Worm (Caenorhabditis elegans) whole organism, early embryonic: Measurements from ENCODE around the gene ZC449.7.

ENCODE experiments used
- B0310.2 ChIP-seq: sonication (generic microtip); optimal IDR thresholded peaks from 2 replicates; lab custom pipeline; 2016; ENCODE audit warnings: mild to moderate bottlenecking, missing genetic modification characterization, missing compliant biosample characterization
- F13C5.2 ChIP-seq: sonication (generic microtip); optimal IDR thresholded peaks from 2 replicates; lab custom pipeline; 2017; ENCODE audit warnings: mild to moderate bottlenecking, missing genetic modification characterization, inconsistent platforms, missing compliant biosample characterization
- aly-1 ChIP-seq: sonication (generic microtip); optimal IDR thresholded peaks from 2 replicates; lab custom pipeline; 2016; ENCODE audit warnings: missing genetic modification characterization, missing compliant biosample characterization
- ama-1 ChIP-seq: fragments of 150-350 bp; optimal IDR thresholded peaks from 2 replicates; lab custom pipeline; 2014
- ceh-13 ChIP-seq: fragments of 200-800 bp; sonication (Bioruptor generic); optimal IDR thresholded peaks from 2 replicates; lab custom pipeline; 2018; ENCODE audit warnings: mild to moderate bottlenecking, missing genetic modification characterization, missing compliant biosample characterization
- ceh-36 ChIP-seq: sonication (generic microtip); optimal IDR thresholded peaks from 2 replicates; lab custom pipeline; 2016; ENCODE audit warnings: missing genetic modification characterization, inconsistent platforms, missing compliant biosample characterization
- ets-7 ChIP-seq: sonication (generic microtip); optimal IDR thresholded peaks from 2 replicates; lab custom pipeline; 2016; ENCODE audit warnings: missing genotype, missing genetic modification characterization, missing compliant biosample characterization
- flt-1 ChIP-seq: fragments of 200-800 bp; sonication (Bioruptor generic); IDR thresholded peaks from 2 replicates; pipeline ENCODE4 v1.3.6; 2022; ENCODE audit warnings: missing genetic modification characterization, missing compliant biosample characterization
- hmbx-1 ChIP-seq: sonication (generic microtip); optimal IDR thresholded peaks from 2 replicates; lab custom pipeline; 2016; ENCODE audit warnings: mild to moderate bottlenecking, missing genetic modification characterization, missing compliant biosample characterization
- hmg-4 ChIP-seq: fragments of 200-800 bp; sonication (Bioruptor generic); optimal IDR thresholded peaks from 2 replicates; lab custom pipeline; 2018; ENCODE audit warnings: mild to moderate bottlenecking, missing genetic modification characterization, missing compliant biosample characterization
- hnd-1 ChIP-seq: sonication (generic microtip); optimal IDR thresholded peaks from 2 replicates; lab custom pipeline; 2016; ENCODE audit warnings: missing genetic modification characterization, missing compliant biosample characterization
- pes-1 ChIP-seq: fragments of 200-800 bp; sonication (Bioruptor generic); IDR thresholded peaks from 2 replicates; pipeline ENCODE4 v1.3.6; 2022; ENCODE audit warnings: missing genetic modification reagents, missing genetic modification characterization, missing compliant biosample characterization
- scrt-1 ChIP-seq: fragments of 200-800 bp; sonication (Bioruptor generic); IDR thresholded peaks from 2 replicates; pipeline ENCODE4 v1.3.6; 2022; ENCODE audit warnings: missing genetic modification characterization, missing compliant biosample characterization
- sea-1 ChIP-seq: fragments of 200-800 bp; sonication (Bioruptor generic); conservative IDR thresholded peaks from 2 replicates; pipeline ENCODE4 v1.3.6; 2022; ENCODE audit warnings: missing genetic modification characterization, missing compliant biosample characterization
- tbx-11 ChIP-seq: fragments of 200-800 bp; sonication (Bioruptor generic); IDR thresholded peaks from 2 replicates; pipeline ENCODE4 v1.3.6; 2022; ENCODE audit warnings: missing genetic modification characterization, missing compliant biosample characterization
- tbx-37 ChIP-seq: fragments of 200-800 bp; sonication (Bioruptor generic); conservative IDR thresholded peaks from 2 replicates; pipeline ENCODE4 v1.3.6; 2022; ENCODE audit warnings: missing genetic modification reagents, missing genetic modification characterization, missing compliant biosample characterization
- tra-4 ChIP-seq: sonication (generic microtip); optimal IDR thresholded peaks from 2 replicates; lab custom pipeline; 2017; ENCODE audit warnings: missing genetic modification characterization, missing compliant biosample characterization

ZC449.7 gene

DNA sequence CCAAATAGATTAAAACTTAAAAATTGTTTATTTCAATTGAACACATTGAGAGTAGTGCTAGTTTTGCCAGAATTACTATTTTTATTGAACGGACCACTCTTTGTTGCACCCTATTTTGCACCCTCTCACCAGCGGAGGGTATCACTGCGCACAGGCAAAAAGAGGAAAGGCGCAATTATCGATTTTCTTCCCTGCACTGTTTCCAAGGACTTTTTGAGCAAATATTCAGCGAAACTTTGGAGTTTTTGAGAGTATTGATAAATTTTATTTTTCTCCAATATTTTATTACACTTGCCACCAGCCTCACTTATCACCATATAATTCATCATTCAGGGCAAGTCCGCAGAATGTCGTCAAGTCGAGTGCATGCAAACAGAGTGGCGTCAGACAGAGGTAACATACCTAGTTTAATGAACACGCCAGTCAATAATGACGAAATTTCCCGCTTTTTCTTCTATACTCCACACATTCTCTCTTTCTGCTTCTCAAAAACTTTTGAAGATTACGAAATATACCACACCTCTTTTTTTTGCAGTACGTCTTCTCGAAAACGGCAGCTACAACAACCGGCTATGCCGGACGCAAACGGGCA, 4.3 kb downstream of the ZC449.7 start:
- TF ChIP-seq scrt-1 (GFP tag; lab: Robert Waterston, UW) (no peak), tra-4 (tag; lab: Kevin White, UChicago) (no peak), hmg-4 (GFP tag; lab: Kevin White, UChicago) (no peak), B0310.2 (tag; lab: Kevin White, UChicago) (no peak), ets-7 (tag; lab: Kevin White, UChicago) (no peak), aly-1 (tag; lab: Kevin White, UChicago) (no peak), hmbx-1 (tag; lab: Kevin White, UChicago) (no peak), flt-1 (GFP tag; lab: Robert Waterston, UW) (no peak), tbx-11 (GFP tag; lab: Robert Waterston, UW) (no peak), tbx-37 (GFP tag; lab: Robert Waterston, UW) (no peak), hnd-1 (tag; lab: Kevin White, UChicago) (no peak), ama-1 (no peak), F13C5.2 (tag; lab: Kevin White, UChicago) (no peak), ceh-36 (tag; lab: Kevin White, UChicago) (no peak), pes-1 (GFP tag; lab: Robert Waterston, UW) (no peak), ceh-13 (no peak), sea-1 (GFP tag; lab: Robert Waterston, UW) (no peak)

DNA sequence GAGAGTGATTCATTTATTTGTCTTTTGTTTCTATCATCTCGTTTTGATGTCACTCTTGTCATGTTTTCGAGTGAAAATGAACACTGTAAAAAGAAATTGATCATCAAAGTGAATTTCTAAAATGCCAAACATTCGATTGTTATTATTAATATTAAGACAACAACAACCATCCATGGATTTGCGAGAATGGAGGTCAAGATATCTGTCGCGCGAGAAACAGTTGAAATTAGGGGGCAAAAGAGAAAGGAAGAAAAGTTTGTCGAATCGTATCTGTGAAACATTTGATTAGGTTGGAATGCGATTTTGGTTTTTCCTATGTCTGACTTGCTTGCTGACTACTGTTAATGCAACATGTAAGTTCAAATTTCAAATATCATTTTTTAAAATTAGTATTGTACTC, 7.1 kb downstream of the ZC449.7 start, which contains the start of gene ZC449.2:
Gene ZC449.2, plus strand, starts transcription at position 290 of the 400 bp plus-strand sequence.
- TF ChIP-seq ceh-13, result no peak
- no peak for TF ChIP-seq tra-4 (tag; lab: Kevin White, UChicago)
- no peak for TF ChIP-seq flt-1 (GFP tag; lab: Robert Waterston, UW)
- TF ChIP-seq scrt-1 (GFP tag; lab: Robert Waterston, UW), result no peak
- no peak for TF ChIP-seq pes-1 (GFP tag; lab: Robert Waterston, UW)
- TF ChIP-seq ama-1, result no peak

DNA sequence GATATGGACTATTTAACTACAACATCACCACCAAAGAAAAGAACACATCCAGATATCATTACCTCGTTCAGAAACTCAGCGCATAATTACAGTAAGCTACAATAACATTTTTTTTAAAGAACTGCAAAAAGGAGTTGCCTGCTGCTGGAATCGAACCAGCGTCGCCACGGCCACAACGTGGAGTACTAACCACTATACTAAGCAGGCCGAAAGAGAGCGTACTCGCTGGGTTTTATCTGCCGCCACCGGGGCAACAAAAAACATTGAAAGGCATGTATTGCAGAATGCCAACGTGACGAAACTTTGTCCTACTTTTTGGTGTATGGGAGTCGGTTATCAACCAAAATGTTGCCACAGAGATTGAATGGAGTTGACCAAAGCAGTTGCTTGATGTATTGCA, 8.8 kb downstream of the ZC449.7 start:
- TF ChIP-seq tbx-37 (GFP tag; lab: Robert Waterston, UW) (peak; percentile 77; the same call in 1 of the 2 replicates), B0310.2 (tag; lab: Kevin White, UChicago) (peak; percentile 54), tra-4 (tag; lab: Kevin White, UChicago) (no peak), pes-1 (GFP tag; lab: Robert Waterston, UW) (peak; percentile 88), F13C5.2 (tag; lab: Kevin White, UChicago) (no peak), ama-1 (no peak), ceh-36 (tag; lab: Kevin White, UChicago) (peak; percentile 42), hmg-4 (GFP tag; lab: Kevin White, UChicago) (peak; percentile 72), sea-1 (GFP tag; lab: Robert Waterston, UW) (peak; percentile 75), scrt-1 (GFP tag; lab: Robert Waterston, UW) (peak; percentile 80), flt-1 (GFP tag; lab: Robert Waterston, UW) (peak; percentile 81), tbx-11 (GFP tag; lab: Robert Waterston, UW) (peak; percentile 79), ceh-13 (peak; percentile 34), hmbx-1 (tag; lab: Kevin White, UChicago) (no peak), aly-1 (tag; lab: Kevin White, UChicago) (peak; percentile 69), ets-7 (tag; lab: Kevin White, UChicago) (no peak), hnd-1 (tag; lab: Kevin White, UChicago) (peak; percentile 21)

DNA sequence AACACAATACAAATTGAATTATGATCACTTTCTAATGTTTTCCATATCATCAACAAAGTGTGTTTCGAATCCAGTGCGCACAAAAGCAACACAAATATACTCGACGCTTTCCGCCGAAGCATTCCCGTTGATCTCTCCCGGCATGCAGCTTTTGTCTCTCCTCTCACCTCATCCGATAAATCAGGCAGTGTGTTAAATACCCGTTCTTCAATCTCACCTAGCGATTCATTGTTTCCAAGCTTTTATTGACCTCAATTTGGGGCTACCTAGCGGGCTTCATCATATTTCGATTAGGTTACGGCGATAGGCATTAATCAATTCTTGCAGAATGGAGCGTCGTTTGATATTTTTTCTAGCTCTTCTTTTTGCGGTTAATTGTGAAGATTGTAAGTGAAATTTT, 10.4 kb downstream of the ZC449.7 start, which contains the start of gene ZC449.1:
Gene ZC449.1, plus strand, starts transcription at position 121 of the 400 bp plus-strand sequence.
- TF ChIP-seq hnd-1 (tag; lab: Kevin White, UChicago) (no peak), aly-1 (tag; lab: Kevin White, UChicago) (no peak), ama-1 (no peak), ets-7 (tag; lab: Kevin White, UChicago) (no peak)

DNA sequence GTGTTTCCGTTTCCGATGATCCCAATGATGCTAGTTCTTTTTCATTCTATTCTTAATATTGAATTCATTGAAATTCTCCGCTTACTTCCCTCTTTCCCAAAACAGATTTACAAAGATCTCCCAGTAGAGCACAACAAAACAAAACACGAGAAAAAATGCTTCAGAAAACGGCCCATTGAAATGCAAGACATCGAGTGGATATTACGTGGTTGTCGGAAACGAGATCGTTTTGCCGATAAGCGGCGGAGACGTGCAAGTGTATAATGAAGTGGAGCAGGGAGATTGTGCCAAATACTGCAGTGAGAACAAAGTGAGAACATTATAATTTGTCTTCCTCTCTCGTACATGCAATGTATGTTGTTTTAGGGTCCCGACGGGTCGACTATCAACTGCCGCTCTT, 12.6 kb downstream of the ZC449.7 start:
- no peak for TF ChIP-seq hmg-4 (GFP tag; lab: Kevin White, UChicago)
- no peak for TF ChIP-seq tbx-11 (GFP tag; lab: Robert Waterston, UW)
- TF ChIP-seq ceh-36 (tag; lab: Kevin White, UChicago), result no peak
- TF ChIP-seq pes-1 (GFP tag; lab: Robert Waterston, UW), result no peak
- no peak for TF ChIP-seq ets-7 (tag; lab: Kevin White, UChicago)

DNA sequence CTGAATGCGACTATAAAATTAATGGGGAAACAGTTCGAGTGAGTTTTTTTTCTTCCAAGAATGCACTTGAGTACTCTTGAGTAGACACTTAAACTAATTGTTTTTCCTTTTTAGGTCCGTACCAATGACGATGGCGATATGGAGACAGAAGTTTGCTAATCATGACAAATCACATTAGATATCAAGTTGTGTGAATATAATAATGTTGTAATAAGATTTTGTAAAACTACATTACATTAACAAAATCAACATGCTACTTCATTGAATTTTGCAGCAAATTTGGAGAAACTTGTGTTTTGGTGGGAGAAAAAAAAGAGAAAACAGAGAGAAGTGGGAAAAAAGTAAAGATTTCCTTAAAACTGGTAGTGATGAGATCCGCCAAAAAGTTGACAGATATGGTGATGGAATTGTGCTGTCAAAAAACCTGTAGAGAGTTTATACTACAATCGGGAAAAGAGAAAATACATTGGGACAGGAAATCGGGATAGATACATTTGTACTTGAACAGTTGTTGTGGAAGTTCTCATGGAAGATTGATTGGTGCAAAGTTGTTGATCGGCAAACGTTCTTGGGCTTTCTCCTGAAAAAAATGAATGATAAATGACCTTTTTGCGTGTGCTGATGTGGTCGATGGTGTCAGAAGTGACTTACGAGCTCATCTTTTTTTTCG, 14.2 kb downstream of the ZC449.7 start:
- no peak for TF ChIP-seq flt-1 (GFP tag; lab: Robert Waterston, UW)
- TF ChIP-seq ets-7 (tag; lab: Kevin White, UChicago), result no peak
- TF ChIP-seq ama-1, result no peak
- TF ChIP-seq tra-4 (tag; lab: Kevin White, UChicago), result no peak
- TF ChIP-seq ceh-36 (tag; lab: Kevin White, UChicago), result no peak
- TF ChIP-seq hmbx-1 (tag; lab: Kevin White, UChicago), result no peak
- no peak for TF ChIP-seq scrt-1 (GFP tag; lab: Robert Waterston, UW)
- TF ChIP-seq aly-1 (tag; lab: Kevin White, UChicago), result no peak
- no peak for TF ChIP-seq hnd-1 (tag; lab: Kevin White, UChicago)
- no peak for TF ChIP-seq tbx-11 (GFP tag; lab: Robert Waterston, UW)
- no peak for TF ChIP-seq pes-1 (GFP tag; lab: Robert Waterston, UW)
- TF ChIP-seq tbx-37 (GFP tag; lab: Robert Waterston, UW), result no peak
- TF ChIP-seq ceh-13, result no peak
- no peak for TF ChIP-seq hmg-4 (GFP tag; lab: Kevin White, UChicago)
- no peak for TF ChIP-seq sea-1 (GFP tag; lab: Robert Waterston, UW)
- no peak for TF ChIP-seq F13C5.2 (tag; lab: Kevin White, UChicago)
- no peak for TF ChIP-seq B0310.2 (tag; lab: Kevin White, UChicago)
